Worm (Caenorhabditis elegans) whole organism, L1 larva: Measurements from ENCODE around the gene mvk-1.

Experiments used
- dpl-1 ChIP-seq, 3 experiments: fragments of 150-350 bp in 2 of 3; sonication (generic microtip) in 1 of 3; optimal IDR thresholded peaks; 2 replicates each; lab custom pipeline; 2014 to 2017; ENCODE audit warnings: missing biosample characterization in 3 of 3, missing genetic modification characterization in 3 of 3, missing genetic modification reagents in 3 of 3
- elt-2 ChIP-seq: sonication (generic microtip); optimal IDR thresholded peaks from 2 replicates; lab custom pipeline; 2016; ENCODE audit warnings: missing genetic modification characterization, mild to moderate bottlenecking, inconsistent platforms, missing compliant biosample characterization, missing genetic modification reagents
- sox-4 ChIP-seq: sonication (generic microtip); optimal IDR thresholded peaks from 2 replicates; lab custom pipeline; 2016; ENCODE audit warnings: missing genetic modification characterization, missing compliant biosample characterization
- ztf-11 ChIP-seq, 2 experiments: sonication (generic microtip); optimal IDR thresholded peaks; 2 replicates each; lab custom pipeline; 2016 to 2017; ENCODE audit warnings: missing genetic modification characterization in 2 of 2, missing biosample characterization in 1 of 2, missing compliant biosample characterization in 1 of 2

ce11 chrIII:6139932-6140612, 4.0 kb upstream of the mvk-1 start:
- TF ChIP-seq dpl-1 (GFP tag; optimal IDR thresholded peaks at IDR 0.05; lab: Kevin White, UChicago): no peak
- no peak for TF ChIP-seq sox-4 (tag; lab: Kevin White, UChicago)
- no peak for TF ChIP-seq elt-2
- TF ChIP-seq ztf-11 (tag; optimal IDR thresholded peaks at IDR 0.05; lab: Kevin White, UChicago): no peak
